Worm (Caenorhabditis elegans) whole organism, L4 larva: Measurements from ENCODE around the gene K05F1.10.

Experiments used
- T20F7.1 ChIP-seq: fragments of 200-800 bp; sonication (Bioruptor generic); optimal IDR thresholded peaks from 2 replicates; lab custom pipeline; 2018; ENCODE audit warnings: mild to moderate bottlenecking, missing genetic modification characterization, missing compliant biosample characterization
- Y5F2A.4 ChIP-seq: fragments of 200-800 bp; sonication (Bioruptor generic); optimal IDR thresholded peaks from 2 replicates; lab custom pipeline; 2018; ENCODE audit warnings: mild to moderate bottlenecking, missing genetic modification characterization, missing compliant biosample characterization
- Y75B8A.6 ChIP-seq: fragments of 200-800 bp; sonication (Bioruptor generic); IDR thresholded peaks from 2 replicates; pipeline ENCODE4 v1.3.6; 2022; ENCODE audit warnings: missing genetic modification reagents, missing genetic modification characterization, missing compliant biosample characterization
- ZK337.2 ChIP-seq: fragments of 200-800 bp; sonication (Bioruptor generic); IDR thresholded peaks from 2 replicates; pipeline ENCODE4 v1.3.6; 2022; ENCODE audit warnings: missing genetic modification reagents, missing genetic modification characterization, missing compliant biosample characterization
- attf-4 ChIP-seq: sonication (generic microtip); optimal IDR thresholded peaks from 3 replicates; lab custom pipeline; 2017; ENCODE audit warnings: missing biosample characterization, missing genetic modification characterization
- ceh-20 ChIP-seq: fragments of 200-800 bp; sonication (Bioruptor generic); IDR thresholded peaks from 2 replicates; pipeline ENCODE4 v1.3.6; 2022; ENCODE audit warnings: missing genetic modification reagents, missing genetic modification characterization, missing compliant biosample characterization
- ceh-28 ChIP-seq: fragments of 150-350 bp; optimal IDR thresholded peaks from 2 replicates; lab custom pipeline; 2014; ENCODE audit warnings: missing biosample characterization, missing genetic modification reagents, missing genetic modification characterization
- ctbp-1 ChIP-seq: fragments of 200-800 bp; sonication (Bioruptor generic); IDR thresholded peaks from 2 replicates; pipeline ENCODE4 v1.3.6; 2022; ENCODE audit warnings: missing genetic modification reagents, missing genetic modification characterization, missing compliant biosample characterization
- daf-16 ChIP-seq, 3 experiments: sonication (generic microtip); optimal IDR thresholded peaks; 2 replicates each; lab custom pipeline; 2016 to 2017; ENCODE audit warnings: missing genetic modification characterization in 3 of 3, missing genetic modification reagents in 3 of 3, mild to moderate bottlenecking in 2 of 3, missing compliant biosample characterization in 2 of 3, missing biosample characterization in 1 of 3, moderate library complexity in 1 of 3
- daf-19 ChIP-seq: fragments of 200-800 bp; sonication (Bioruptor generic); conservative IDR thresholded peaks from 2 replicates; pipeline ENCODE4 v1.3.6; 2022; ENCODE audit warnings: missing genetic modification characterization, missing compliant biosample characterization
- duxl-1 ChIP-seq: sonication (generic microtip); optimal IDR thresholded peaks from 2 replicates; lab custom pipeline; 2016; ENCODE audit warnings: mild to moderate bottlenecking, missing genetic modification characterization, moderate library complexity, missing compliant biosample characterization; ENCODE audit not compliant: poor library complexity
- dve-1 ChIP-seq: sonication (generic microtip); optimal IDR thresholded peaks from 2 replicates; lab custom pipeline; 2017; ENCODE audit warnings: antibody characterized with exemption, mild to moderate bottlenecking, missing genetic modification characterization, missing compliant biosample characterization; ENCODE audit not compliant: insufficient read depth
- egl-27 ChIP-seq: sonication (generic microtip); optimal IDR thresholded peaks from 3 replicates; lab custom pipeline; 2017; ENCODE audit warnings: missing biosample characterization, missing genetic modification reagents, missing genetic modification characterization
- fkh-10 ChIP-seq: fragments of 150-350 bp; optimal IDR thresholded peaks from 2 replicates; lab custom pipeline; 2014; ENCODE audit warnings: missing biosample characterization, missing genetic modification reagents, missing genetic modification characterization
- hif-1 ChIP-seq, 2 experiments: sonication (generic microtip); optimal IDR thresholded peaks; 2 replicates each; lab custom pipeline; 2016 to 2017; ENCODE audit warnings: missing compliant biosample characterization in 2 of 2, missing genetic modification characterization in 2 of 2, missing genetic modification reagents in 2 of 2, missing genotype in 2 of 2, mild to moderate bottlenecking in 1 of 2
- hlh-11 ChIP-seq: fragments of 200-800 bp; sonication (Bioruptor generic); optimal IDR thresholded peaks from 2 replicates; lab custom pipeline; 2018; ENCODE audit warnings: mild to moderate bottlenecking, missing genetic modification characterization, missing compliant biosample characterization
- hlh-30 ChIP-seq: sonication (generic microtip); optimal IDR thresholded peaks from 2 replicates; lab custom pipeline; 2017; ENCODE audit warnings: antibody characterized with exemption, mild to moderate bottlenecking, missing genetic modification characterization, missing compliant biosample characterization; ENCODE audit not compliant: insufficient read depth
- lin-1 ChIP-seq: fragments of 200-800 bp; sonication (Bioruptor generic); IDR thresholded peaks from 2 replicates; pipeline ENCODE4 v1.3.6; 2022; ENCODE audit warnings: missing genetic modification reagents, missing genetic modification characterization, missing compliant biosample characterization
- lin-15B ChIP-seq: fragments of 150-350 bp; sonication (generic microtip); optimal IDR thresholded peaks from 3 replicates; lab custom pipeline; 2014; ENCODE audit warnings: missing biosample characterization, missing genetic modification characterization
- mep-1 ChIP-seq: fragments of 150-350 bp; sonication (generic microtip); optimal IDR thresholded peaks from 3 replicates; lab custom pipeline; 2014; ENCODE audit warnings: missing biosample characterization, missing genetic modification characterization
- mxl-3 ChIP-seq: fragments of 200-800 bp; sonication (Bioruptor generic); optimal IDR thresholded peaks from 2 replicates; lab custom pipeline; 2018; ENCODE audit warnings: mild to moderate bottlenecking, missing genetic modification characterization, missing compliant biosample characterization
- nhr-6 ChIP-seq: fragments of 150-350 bp; optimal IDR thresholded peaks from 2 replicates; lab custom pipeline; 2014; ENCODE audit warnings: missing biosample characterization, missing genetic modification characterization
- pha-4 ChIP-seq, 2 experiments: fragments of 150-350 bp in 1 of 2; fragments of 200-800 bp in 1 of 2; sonication (Bioruptor generic) in 1 of 2; IDR thresholded peaks in 1 of 2; optimal IDR thresholded peaks in 1 of 2; 2 replicates each; pipeline versions ENCODE4 v1.3.6 to Lab custom; 2014 to 2022; ENCODE audit warnings: missing genetic modification characterization in 2 of 2, missing genetic modification reagents in 2 of 2, missing biosample characterization in 1 of 2, missing compliant biosample characterization in 1 of 2
- php-3 ChIP-seq: fragments of 200-800 bp; sonication (Bioruptor generic); IDR thresholded peaks from 2 replicates; pipeline ENCODE4 v1.3.6; 2022; ENCODE audit warnings: missing genetic modification reagents, missing genetic modification characterization, missing compliant biosample characterization
- pqm-1 ChIP-seq: sonication (generic microtip); optimal IDR thresholded peaks from 2 replicates; lab custom pipeline; 2017; ENCODE audit warnings: missing biosample characterization, missing genetic modification characterization
- skn-1 ChIP-seq: fragments of 150-350 bp; optimal IDR thresholded peaks from 2 replicates; lab custom pipeline; 2014; ENCODE audit warnings: missing biosample characterization, missing genetic modification characterization
- unc-130 ChIP-seq: sonication (generic microtip); optimal IDR thresholded peaks from 2 replicates; lab custom pipeline; 2016; ENCODE audit warnings: missing genetic modification reagents, missing genetic modification characterization, missing compliant biosample characterization
- unc-62 ChIP-seq, 3 experiments: fragments of 150-350 bp in 1 of 3; sonication (generic microtip); optimal IDR thresholded peaks in 2 of 3; peaks in 1 of 3; 1 replicate in 1 of 3; 2 replicates in 2 of 3; lab custom pipeline; 2014 to 2017; ENCODE audit warnings: missing biosample characterization in 3 of 3, missing genetic modification characterization in 3 of 3, missing genetic modification reagents in 3 of 3, missing genotype in 1 of 3
- zip-11 ChIP-seq: fragments of 200-800 bp; sonication (Bioruptor generic); IDR thresholded peaks from 2 replicates; pipeline ENCODE4 v1.3.6; 2022; ENCODE audit warnings: missing genetic modification characterization, missing compliant biosample characterization

The K05F1.10 gene

ce11 chrII:5806563-5806962, 1.3 kb upstream of the K05F1.10 start (continued):
- TF ChIP-seq fkh-10 (GFP tag; lab: Kevin White, UChicago) (no peak), hlh-30 (tag; lab: Kevin White, UChicago) (no peak), zip-11 (GFP tag; lab: Robert Waterston, UW) (no peak), ceh-28 (no peak), daf-19 (GFP tag; lab: Robert Waterston, UW) (no peak), ZK337.2 (no peak), ctbp-1 (GFP tag; lab: Robert Waterston, UW) (no peak), Y75B8A.6 (no peak)
- TF ChIP-seq, all 104 proteins: peak for 9

- TF ChIP-seq hlh-11 (tag; lab: Kevin White, UChicago) (peak; percentile 21), ceh-20 (GFP tag; lab: Robert Waterston, UW) (peak; percentile 22; the same call in 1 of the 2 replicates), php-3 (GFP tag; lab: Robert Waterston, UW) (peak; percentile 96), daf-16 (GFP tag; optimal IDR thresholded peaks at IDR 0.05; lab: Kevin White, UChicago) (no peak), daf-16 (tag; optimal IDR thresholded peaks at IDR 0.05; lab: Kevin White, UChicago) (peak; percentile 72), hif-1 (tag; optimal IDR thresholded peaks at IDR 0.05; lab: Kevin White, UChicago) (peak in 1 of 2 experiments; percentile 8), hlh-30 (tag; lab: Kevin White, UChicago) (no peak), T20F7.1 (peak; percentile 41), pha-4 (GFP tag; IDR thresholded peaks at IDR 0.05; lab: Robert Waterston, UW) (no peak), pha-4 (tag; optimal IDR thresholded peaks at IDR 0.05; lab: Kevin White, UChicago) (no peak), pqm-1 (tag; lab: Kevin White, UChicago) (peak; percentile 9), lin-15B (no peak), dve-1 (peak; percentile 70), unc-62 (GFP tag; optimal IDR thresholded peaks at IDR 0.05 in 1 of 2; lab: Kevin White, UChicago) (no peak), unc-62 (tag; optimal IDR thresholded peaks at IDR 0.05; lab: Kevin White, UChicago) (no peak)
Measured at ce11 chrII:5804288-5804687, 985 bp downstream of the K05F1.10 start.

ce11 chrII:5801075-5801474, 4.2 kb downstream of the K05F1.10 start, which contains the start of the genes K05F1.9 and K05F1.1:
Gene K05F1.9, minus strand, starts transcription at chrII:5801175.
Gene K05F1.1, plus strand, starts transcription at chrII:5801382.
- TF ChIP-seq skn-1 (tag; lab: Kevin White, UChicago) (no peak), lin-15B (no peak), Y5F2A.4 (GFP tag; lab: Kevin White, UChicago) (no peak), egl-27 (tag; lab: Kevin White, UChicago) (no peak)

ce11 chrII:5799553-5799952, 5.7 kb downstream of the K05F1.10 start, which contains the start of gene K05F1.8:
Gene K05F1.8, minus strand, starts transcription at chrII:5799653.
- TF ChIP-seq lin-1 (GFP tag; lab: Robert Waterston, UW) (no peak), unc-130 (GFP tag; lab: Kevin White, UChicago) (no peak), mep-1 (no peak), attf-4 (tag; lab: Kevin White, UChicago) (no peak), fkh-10 (GFP tag; lab: Kevin White, UChicago) (no peak), duxl-1 (tag; lab: Kevin White, UChicago) (no peak), ceh-28 (no peak), mxl-3 (GFP tag; lab: Kevin White, UChicago) (no peak)
- TF ChIP-seq, all 104 proteins: peak for 0

- TF ChIP-seq unc-130 (GFP tag; lab: Kevin White, UChicago) = no peak
- no peak for TF ChIP-seq nhr-6
Measured at ce11 chrII:5797348-5797977, 7.8 kb downstream of the K05F1.10 start, which contains the start of the genes msp-63 and msp-142. Gene msp-63, minus strand, starts transcription at chrII:5797448. Gene msp-142, plus strand, starts transcription at chrII:5797927.
